Fruit fly (Drosophila melanogaster) whole organism, embryonic: Measurements from ENCODE around the gene Stat92E.

ENCODE experiments used
- B-H2 ChIP-seq: fragments of 200-800 bp; sonication (Bioruptor generic); optimal IDR thresholded peaks from 2 replicates; lab custom pipeline; 2018; ENCODE audit warnings: missing biosample characterization, mild to moderate bottlenecking, missing genetic modification characterization
- BEAF-32 ChIP-seq: fragments of 200-800 bp; sonication (Bioruptor generic); optimal IDR thresholded peaks from 3 replicates; lab custom pipeline; 2017; ENCODE audit warnings: missing biosample characterization, missing genetic modification characterization, mild to moderate bottlenecking, moderate library complexity, missing genetic modification reagents
- Bgb ChIP-seq: fragments of 200-800 bp; sonication (Bioruptor generic); IDR thresholded peaks from 2 replicates; pipeline ENCODE4 v1.3.6; 2022; ENCODE audit warnings: missing biosample characterization, missing genetic modification characterization; ENCODE audit not compliant: partially characterized antibody
- CG11504 ChIP-seq: fragments of 200-800 bp; sonication (Bioruptor generic); optimal IDR thresholded peaks from 3 replicates; lab custom pipeline; 2019; ENCODE audit warnings: missing biosample characterization, mild to moderate bottlenecking, missing genetic modification characterization, moderate library complexity
- CG1233 ChIP-seq: fragments of 200-800 bp; sonication (Bioruptor generic); optimal IDR thresholded peaks from 4 replicates; lab custom pipeline; 2018; ENCODE audit warnings: missing biosample characterization, mild to moderate bottlenecking, missing genetic modification characterization
- CG13424 ChIP-seq: fragments of 200-800 bp; sonication (Bioruptor generic); optimal IDR thresholded peaks from 2 replicates; lab custom pipeline; 2019; ENCODE audit warnings: missing biosample characterization, mild to moderate bottlenecking, missing genetic modification characterization, moderate library complexity
- CG13894 ChIP-seq: fragments of 200-800 bp; sonication (Bioruptor generic); optimal IDR thresholded peaks from 3 replicates; lab custom pipeline; 2018; ENCODE audit warnings: missing biosample characterization, mild to moderate bottlenecking, missing genetic modification characterization, moderate library complexity
- CG15601 ChIP-seq: fragments of 200-800 bp; sonication (Bioruptor generic); optimal IDR thresholded peaks from 3 replicates; lab custom pipeline; 2019; ENCODE audit warnings: missing biosample characterization, mild to moderate bottlenecking, missing genetic modification characterization, moderate library complexity
- CG16815 ChIP-seq: fragments of 200-800 bp; sonication (Bioruptor generic); optimal IDR thresholded peaks from 3 replicates; lab custom pipeline; 2017; ENCODE audit warnings: missing biosample characterization, mild to moderate bottlenecking, missing genetic modification characterization
- CG17361 ChIP-seq: fragments of 200-800 bp; sonication (Bioruptor generic); IDR thresholded peaks from 3 replicates; pipeline ENCODE4 v1.3.6; 2022; ENCODE audit warnings: missing biosample characterization, missing genetic modification characterization
- CG17385 ChIP-seq: fragments of 200-800 bp; sonication (Bioruptor generic); optimal IDR thresholded peaks from 3 replicates; lab custom pipeline; 2018; ENCODE audit warnings: missing biosample characterization, mild to moderate bottlenecking, missing genetic modification characterization
- CG1832 ChIP-seq: fragments of 200-800 bp; sonication (Bioruptor generic); optimal IDR thresholded peaks from 2 replicates; lab custom pipeline; 2017; ENCODE audit warnings: missing biosample characterization, mild to moderate bottlenecking, missing genetic modification characterization, inconsistent platforms
- CG2116 ChIP-seq: fragments of 200-800 bp; sonication (Bioruptor generic); optimal IDR thresholded peaks from 3 replicates; lab custom pipeline; 2018; ENCODE audit warnings: missing biosample characterization, mild to moderate bottlenecking, missing genetic modification characterization
- CG2129 ChIP-seq: fragments of 200-800 bp; sonication (Bioruptor generic); IDR thresholded peaks from 2 replicates; pipeline ENCODE4 v1.3.6; 2022; ENCODE audit warnings: missing biosample characterization, missing genetic modification characterization; ENCODE audit not compliant: partially characterized antibody
- CG30403 ChIP-seq: fragments of 200-800 bp; sonication (Bioruptor generic); optimal IDR thresholded peaks from 3 replicates; lab custom pipeline; 2016; ENCODE audit warnings: missing biosample characterization, missing genetic modification characterization
- CG34376 ChIP-seq: fragments of 200-800 bp; sonication (Bioruptor generic); optimal IDR thresholded peaks from 2 replicates; lab custom pipeline; 2018; ENCODE audit warnings: missing biosample characterization, mild to moderate bottlenecking, missing genetic modification characterization
- CG4730 ChIP-seq: fragments of 200-800 bp; sonication (Bioruptor generic); IDR thresholded peaks from 2 replicates; pipeline ENCODE4 v1.3.6; 2022; ENCODE audit warnings: missing biosample characterization, missing genetic modification characterization
- CG5180 ChIP-seq: fragments of 200-800 bp; sonication (Bioruptor generic); optimal IDR thresholded peaks from 3 replicates; lab custom pipeline; 2017; ENCODE audit warnings: missing biosample characterization, missing genetic modification characterization, mild to moderate bottlenecking, moderate library complexity, missing genetic modification reagents
- CG6689 ChIP-seq: fragments of 200-800 bp; sonication (Bioruptor generic); IDR thresholded peaks from 2 replicates; pipeline ENCODE4 v1.3.6; 2022; ENCODE audit warnings: missing biosample characterization, missing genetic modification characterization
- CG7372 ChIP-seq: fragments of 200-800 bp; sonication (Bioruptor generic); IDR thresholded peaks from 2 replicates; pipeline ENCODE4 v1.3.6; 2022; ENCODE audit warnings: missing biosample characterization, missing genetic modification characterization
- CG7786 ChIP-seq: fragments of 200-800 bp; sonication (Bioruptor generic); optimal IDR thresholded peaks from 2 replicates; lab custom pipeline; 2016; ENCODE audit warnings: missing biosample characterization, missing genetic modification characterization
- CTCF ChIP-seq: fragments of 200-800 bp; sonication (Bioruptor generic); optimal IDR thresholded peaks from 2 replicates; lab custom pipeline; 2017; ENCODE audit warnings: missing biosample characterization, mild to moderate bottlenecking, missing genetic modification characterization, moderate library complexity
- CoRest ChIP-seq: fragments of 200-800 bp; sonication (Bioruptor generic); optimal IDR thresholded peaks from 3 replicates; lab custom pipeline; 2018; ENCODE audit warnings: missing biosample characterization, mild to moderate bottlenecking, missing genetic modification characterization, moderate library complexity
- D19B ChIP-seq: fragments of 200-800 bp; sonication (Bioruptor generic); optimal IDR thresholded peaks from 2 replicates; lab custom pipeline; 2017; ENCODE audit warnings: missing biosample characterization, mild to moderate bottlenecking, missing genetic modification characterization
- Drgx ChIP-seq: fragments of 200-800 bp; sonication (Bioruptor generic); IDR thresholded peaks from 2 replicates; pipeline ENCODE4 v1.3.6; 2022; ENCODE audit warnings: missing biosample characterization, missing genetic modification characterization
- HLH3B ChIP-seq: fragments of 200-800 bp; sonication (Bioruptor generic); IDR thresholded peaks from 2 replicates; pipeline ENCODE4 v1.3.6; 2022; ENCODE audit warnings: missing biosample characterization, missing genetic modification characterization
- HLH54F ChIP-seq: fragments of 200-800 bp; sonication (Bioruptor generic); optimal IDR thresholded peaks from 3 replicates; lab custom pipeline; 2016; ENCODE audit warnings: missing biosample characterization, missing genetic modification characterization
- HmgD ChIP-seq: fragments of 200-800 bp; sonication (Bioruptor generic); optimal IDR thresholded peaks from 3 replicates; lab custom pipeline; 2016; ENCODE audit warnings: missing biosample characterization, missing genetic modification characterization
- Jarid2 ChIP-seq: fragments of 200-800 bp; sonication (Bioruptor generic); optimal IDR thresholded peaks from 3 replicates; lab custom pipeline; 2017; ENCODE audit warnings: mild to moderate bottlenecking, missing biosample characterization, missing genetic modification reagents, missing genetic modification characterization
- Meics ChIP-seq: fragments of 200-800 bp; sonication (Bioruptor generic); optimal IDR thresholded peaks from 2 replicates; lab custom pipeline; 2017; ENCODE audit warnings: missing biosample characterization, mild to moderate bottlenecking, missing genetic modification characterization
- Myb ChIP-seq: fragments of 200-800 bp; sonication (Bioruptor generic); optimal IDR thresholded peaks from 2 replicates; lab custom pipeline; 2016; ENCODE audit warnings: missing biosample characterization, missing genetic modification characterization
- Oli ChIP-seq: fragments of 200-800 bp; sonication (Bioruptor generic); optimal IDR thresholded peaks from 2 replicates; lab custom pipeline; 2018; ENCODE audit warnings: missing biosample characterization, mild to moderate bottlenecking, missing genetic modification characterization, moderate library complexity
- Rfx ChIP-seq: fragments of 200-800 bp; sonication (Bioruptor generic); IDR thresholded peaks from 2 replicates; pipeline ENCODE4 v1.3.6; 2022; ENCODE audit warnings: missing biosample characterization, missing genetic modification characterization
- al ChIP-seq: fragments of 200-800 bp; sonication (Bioruptor generic); IDR thresholded peaks from 2 replicates; pipeline ENCODE4 v1.3.6; 2022; ENCODE audit warnings: missing biosample characterization, missing genetic modification characterization
- ap ChIP-seq: fragments of 200-800 bp; sonication (Bioruptor generic); IDR thresholded peaks from 2 replicates; pipeline ENCODE4 v1.3.6; 2022; ENCODE audit warnings: missing biosample characterization, missing genetic modification characterization
- az2 ChIP-seq: fragments of 200-800 bp; sonication (Bioruptor generic); optimal IDR thresholded peaks from 3 replicates; lab custom pipeline; 2016; ENCODE audit warnings: missing biosample characterization, missing genetic modification characterization
- bcd ChIP-seq: fragments of 200-800 bp; sonication (Bioruptor generic); optimal IDR thresholded peaks from 2 replicates; lab custom pipeline; 2017; ENCODE audit warnings: missing biosample characterization, mild to moderate bottlenecking, missing genetic modification characterization
- bigmax ChIP-seq: fragments of 200-800 bp; sonication (Bioruptor generic); optimal IDR thresholded peaks from 2 replicates; lab custom pipeline; 2018; ENCODE audit warnings: missing biosample characterization, mild to moderate bottlenecking, missing genetic modification characterization
- corto ChIP-seq: fragments of 200-800 bp; sonication (Bioruptor generic); optimal IDR thresholded peaks from 2 replicates; lab custom pipeline; 2016; ENCODE audit warnings: missing biosample characterization, mild to moderate bottlenecking, missing genetic modification characterization, moderate library complexity
- grn ChIP-seq: fragments of 200-800 bp; sonication (Bioruptor generic); optimal IDR thresholded peaks from 3 replicates; lab custom pipeline; 2017; ENCODE audit warnings: missing biosample characterization, missing genetic modification characterization
- lab ChIP-seq: fragments of 200-800 bp; sonication (Bioruptor generic); optimal IDR thresholded peaks from 3 replicates; lab custom pipeline; 2017; ENCODE audit warnings: missing biosample characterization, missing genetic modification characterization, mild to moderate bottlenecking, moderate library complexity, missing genetic modification reagents
- lilli ChIP-seq: fragments of 200-800 bp; sonication (Bioruptor generic); optimal IDR thresholded peaks from 3 replicates; lab custom pipeline; 2016; ENCODE audit warnings: missing biosample characterization, missing genetic modification characterization
- nom ChIP-seq: fragments of 200-800 bp; sonication (Bioruptor generic); optimal IDR thresholded peaks from 2 replicates; lab custom pipeline; 2017; ENCODE audit warnings: missing biosample characterization, missing genetic modification characterization, mild to moderate bottlenecking, moderate library complexity, missing genetic modification reagents
- pan ChIP-seq, 4 experiments: fragments of >200 bp in 3 of 4; fragments of 200-800 bp in 1 of 4; sonication (Bioruptor generic) in 1 of 4; optimal IDR thresholded peaks in 3 of 4; IDR thresholded peaks in 1 of 4; 2 replicates each; pipeline versions ENCODE4 v1.3.6 to Lab custom; 2017 to 2022; ENCODE audit warnings: missing biosample characterization in 2 of 4, missing genetic modification characterization in 2 of 4, mixed read lengths in 1 of 4
- pzg ChIP-seq: fragments of 200-800 bp; sonication (Bioruptor generic); optimal IDR thresholded peaks from 3 replicates; lab custom pipeline; 2018; ENCODE audit warnings: missing biosample characterization, mild to moderate bottlenecking, missing genetic modification characterization, moderate library complexity
- sens ChIP-seq: fragments of 200-800 bp; sonication (Bioruptor generic); peaks from one replicate; lab custom pipeline; 2016; ENCODE audit warnings: missing biosample characterization, missing genetic modification characterization
- tgo ChIP-seq: fragments of 200-800 bp; sonication (Bioruptor generic); IDR thresholded peaks from 3 replicates; pipeline ENCODE4 v1.3.6; 2022; ENCODE audit warnings: missing biosample characterization, missing genetic modification characterization
- wor ChIP-seq: fragments of 200-800 bp; sonication (Bioruptor generic); IDR thresholded peaks from 2 replicates; pipeline ENCODE4 v1.3.6; 2022; ENCODE audit warnings: missing biosample characterization, missing genetic modification characterization
- zfh1 ChIP-seq: fragments of 200-800 bp; sonication (Bioruptor generic); IDR thresholded peaks from 3 replicates; pipeline ENCODE4 v1.3.6; 2022; ENCODE audit warnings: missing biosample characterization, missing genetic modification characterization

Gene Stat92E

dm6 chr3R:20560019-20560667 lies 8.0 kb upstream of the Stat92E start, which contains the start of gene CG15922 (continued):
- peak; percentile 42 for TF ChIP-seq sens
- TF ChIP-seq grn (GFP tag; lab: Kevin White, UChicago) = no peak
- peak; percentile 32 for TF ChIP-seq bcd (GFP tag; lab: Kevin White, UChicago)
- peak; percentile 16; the same call in 1 of the 2 replicates for TF ChIP-seq Drgx
- TF ChIP-seq pzg = peak; percentile 60
- TF ChIP-seq CG11504 (tag; lab: Kevin White, UChicago) = peak; percentile 59
- TF ChIP-seq ap (GFP tag; lab: Robert Waterston, UW) = 0 out of 2 replicates have a peak, but pooled peaks have one; percentile 31
- no peak for TF ChIP-seq CG17385 (GFP tag; lab: Kevin White, UChicago)
- TF ChIP-seq CG30403 = peak; percentile 10
- TF ChIP-seq CTCF (GFP tag; lab: Kevin White, UChicago) = no peak
- peak; percentile 33 for TF ChIP-seq CoRest
- TF ChIP-seq BEAF-32 = peak; percentile 20
- TF ChIP-seq CG17361 (GFP tag; lab: Robert Waterston, UW) = peak; percentile 55; the same call in 2 of the 3 replicates
- TF ChIP-seq CG1233 (GFP tag; lab: Kevin White, UChicago) = peak; percentile 6
- no peak for TF ChIP-seq CG2129 (GFP tag; lab: Robert Waterston, UW)
- TF ChIP-seq CG6689 (GFP tag; lab: Robert Waterston, UW) = 0 out of 2 replicates have a peak, but pooled peaks have one; percentile 22
- no peak for TF ChIP-seq CG13894 (tag; lab: Kevin White, UChicago)
- peak; percentile 28 for TF ChIP-seq Meics (GFP tag; lab: Kevin White, UChicago)
- no peak for TF ChIP-seq B-H2 (GFP tag; lab: Kevin White, UChicago)
- TF ChIP-seq Oli (tag; lab: Kevin White, UChicago) = peak; percentile 38
- peak; percentile 0 for TF ChIP-seq CG2116 (GFP tag; lab: Kevin White, UChicago)
- TF ChIP-seq az2 (GFP tag; lab: Kevin White, UChicago) = peak; percentile 30
- no peak for TF ChIP-seq zfh1 (GFP tag; lab: Robert Waterston, UW)
- TF ChIP-seq D19B (GFP tag; lab: Kevin White, UChicago) = peak; percentile 67
- TF ChIP-seq Rfx (GFP tag; lab: Robert Waterston, UW) = peak; percentile 34; the same call in 1 of the 2 replicates
- TF ChIP-seq Myb (GFP tag; lab: Kevin White, UChicago) = peak; percentile 3
- TF ChIP-seq tgo (GFP tag; lab: Robert Waterston, UW) = no peak
- TF ChIP-seq CG1832 (GFP tag; lab: Kevin White, UChicago) = no peak
- TF ChIP-seq HLH54F = peak; percentile 9
- TF ChIP-seq CG16815 (GFP tag; lab: Kevin White, UChicago) = peak; percentile 0
- peak; percentile 41; the same call in 1 of the 2 replicates for TF ChIP-seq HLH3B
- TF ChIP-seq CG15601 (tag; lab: Kevin White, UChicago) = peak; percentile 17
- peak; percentile 5 for TF ChIP-seq lab (GFP tag; lab: Kevin White, UChicago)
- no peak for TF ChIP-seq corto
- no peak for TF ChIP-seq Jarid2
- TF ChIP-seq pan (optimal IDR thresholded peaks at IDR 0.05; lab: Kevin White, UChicago) = no peak
- TF ChIP-seq pan (GFP tag; optimal IDR thresholded peaks at IDR 0.05 in 1 of 2, IDR thresholded peaks at IDR 0.05 in 1 of 2) = peak in 1 of 2 experiments; percentile 34
- TF ChIP-seq Bgb (GFP tag; lab: Robert Waterston, UW) = peak; percentile 11; the same call in 1 of the 2 replicates
- peak; percentile 81 for TF ChIP-seq nom
- TF ChIP-seq HmgD (GFP tag; lab: Kevin White, UChicago) = no peak
- no peak for TF ChIP-seq CG4730 (GFP tag; lab: Robert Waterston, UW)
- peak; percentile 33 for TF ChIP-seq CG13424 (tag; lab: Kevin White, UChicago)
- peak; percentile 31 for TF ChIP-seq CG5180
- TF ChIP-seq CG7372 (GFP tag; lab: Robert Waterston, UW) = 0 out of 2 replicates have a peak, but pooled peaks have one; percentile 25
- peak; percentile 30 for TF ChIP-seq bigmax (GFP tag; lab: Kevin White, UChicago)
- no peak for TF ChIP-seq CG7786 (GFP tag; lab: Kevin White, UChicago)
- TF ChIP-seq al = no peak
- TF ChIP-seq wor (GFP tag; lab: Robert Waterston, UW) = 0 out of 2 replicates have a peak, but pooled peaks have one; percentile 13
- TF ChIP-seq lilli (GFP tag; lab: Kevin White, UChicago) = peak; percentile 44
- peak; percentile 57 for TF ChIP-seq CG34376
